Fruit fly (Drosophila melanogaster): ENCODE results near the gene CG4789.

The CG4789 gene

DNA sequence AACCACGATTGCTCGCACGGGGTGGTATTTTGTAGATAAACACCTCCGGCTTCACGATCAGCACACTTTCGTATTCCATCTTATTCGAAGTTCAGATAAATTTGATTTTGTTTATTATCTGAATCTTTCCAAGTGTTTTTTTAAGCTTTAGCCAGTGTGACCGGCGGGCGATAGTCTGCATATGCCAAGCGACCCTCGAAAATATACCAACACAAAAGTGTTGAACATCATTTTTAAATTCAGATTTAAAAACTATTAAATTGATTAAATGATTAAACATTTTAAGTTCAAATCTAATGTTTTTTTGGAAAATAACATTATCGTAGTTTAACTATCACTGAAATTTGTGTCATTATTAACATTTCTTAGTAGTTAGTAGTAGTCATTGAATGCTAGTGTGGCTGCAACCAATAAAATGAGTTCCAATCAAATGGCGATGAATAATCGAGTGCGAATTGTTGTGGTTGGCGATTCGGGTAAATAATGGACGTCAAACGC, at the start of gene CG4789, which contains the start of gene CG9132:
Gene CG4789 (plus strand): TSS at position 401 of the 498 bp plus-strand sequence.
Gene CG9132 (minus strand): TSS at position 181 of the 498 bp plus-strand sequence.
- TF ChIP-seq sens (GFP tag) = peak; percentile 38
- TF ChIP-seq CG2116 (GFP tag; optimal IDR thresholded peaks at IDR 0.05) = peak; percentile 34
- TF ChIP-seq Dll (GFP tag; IDR thresholded peaks at IDR 0.05; ENCODE audit: partially characterized antibody) = peak; percentile 57; the same call in 3 of the 4 replicates
- peak; percentile 8 for TF ChIP-seq Sry-δ (GFP tag; optimal IDR thresholded peaks at IDR 0.05)
- peak; percentile 26 for TF ChIP-seq CG14710 (tag; optimal IDR thresholded peaks at IDR 0.05)
- no peak for TF ChIP-seq pnt (GFP tag; optimal IDR thresholded peaks at IDR 0.05)
- 0 out of 3 replicates have a peak, but pooled peaks have one; percentile 31 for TF ChIP-seq knrl (GFP tag; IDR thresholded peaks at IDR 0.05; ENCODE audit: partially characterized antibody)
- no peak for TF ChIP-seq jigr1 (GFP tag; IDR thresholded peaks at IDR 0.05)
- peak; percentile 22 for TF ChIP-seq CG12659 (GFP tag; optimal IDR thresholded peaks at IDR 0.05)
- TF ChIP-seq Dp (GFP tag; optimal IDR thresholded peaks at IDR 0.05) = peak; percentile 43
- no peak for TF ChIP-seq Spps (tag; optimal IDR thresholded peaks at IDR 0.05)
- TF ChIP-seq CG12219 (GFP tag; optimal IDR thresholded peaks at IDR 0.05) = no peak
- no peak for TF ChIP-seq run (tag; optimal IDR thresholded peaks at IDR 0.05)
- TF ChIP-seq CG17361 (GFP tag; IDR thresholded peaks at IDR 0.05) = 0 out of 3 replicates have a peak, but pooled peaks have one; percentile 17
- peak; percentile 2 for TF ChIP-seq CG10267 (tag; optimal IDR thresholded peaks at IDR 0.05)
- TF ChIP-seq Scr (GFP tag; IDR thresholded peaks at IDR 0.05; ENCODE audit: partially characterized antibody) = peak; percentile 24; the same call in 1 of the 2 replicates
- peak; percentile 32; the same call in 1 of the 2 replicates for TF ChIP-seq MBD-R2 (GFP tag; IDR thresholded peaks at IDR 0.05)
- peak; percentile 74 for TF ChIP-seq gfzf (GFP tag; optimal IDR thresholded peaks at IDR 0.05)
- TF ChIP-seq oc (tag; optimal IDR thresholded peaks at IDR 0.05) = no peak
- TF ChIP-seq Sin3A (optimal IDR thresholded peaks at IDR 0.05) = peak; percentile 28
- peak; percentile 30 for TF ChIP-seq CG15514 (GFP tag; optimal IDR thresholded peaks at IDR 0.05)
- peak; percentile 16 for TF ChIP-seq YL-1 (GFP tag; optimal IDR thresholded peaks at IDR 0.05)
- TF ChIP-seq CG2712 (tag; optimal IDR thresholded peaks at IDR 0.05) = peak; percentile 11
- TF ChIP-seq CG16813 (GFP tag; IDR thresholded peaks at IDR 0.05; ENCODE audit: partially characterized antibody) = 0 out of 3 replicates have a peak, but pooled peaks have one; percentile 24
- TF ChIP-seq CG13287 (GFP tag; IDR thresholded peaks at IDR 0.05; ENCODE audit: partially characterized antibody) = peak; percentile 43; the same call in 1 of the 2 replicates
- peak; percentile 48 for TF ChIP-seq pzg (GFP tag; optimal IDR thresholded peaks at IDR 0.05)
- peak; percentile 71 for TF ChIP-seq CG9797 (GFP tag; optimal IDR thresholded peaks at IDR 0.05)
- peak; percentile 51 for TF ChIP-seq stwl (tag; optimal IDR thresholded peaks at IDR 0.05)
- no peak for TF ChIP-seq vvl (GFP tag; IDR thresholded peaks at IDR 0.05)
- peak; percentile 4 for TF ChIP-seq phol (tag; optimal IDR thresholded peaks at IDR 0.05)
- peak; percentile 61 for TF ChIP-seq BEAF-32 (GFP tag; optimal IDR thresholded peaks at IDR 0.05)
- TF ChIP-seq E2f2 (GFP tag; IDR thresholded peaks at IDR 0.05) = peak; percentile 37; the same call in 1 of the 2 replicates

DNA sequence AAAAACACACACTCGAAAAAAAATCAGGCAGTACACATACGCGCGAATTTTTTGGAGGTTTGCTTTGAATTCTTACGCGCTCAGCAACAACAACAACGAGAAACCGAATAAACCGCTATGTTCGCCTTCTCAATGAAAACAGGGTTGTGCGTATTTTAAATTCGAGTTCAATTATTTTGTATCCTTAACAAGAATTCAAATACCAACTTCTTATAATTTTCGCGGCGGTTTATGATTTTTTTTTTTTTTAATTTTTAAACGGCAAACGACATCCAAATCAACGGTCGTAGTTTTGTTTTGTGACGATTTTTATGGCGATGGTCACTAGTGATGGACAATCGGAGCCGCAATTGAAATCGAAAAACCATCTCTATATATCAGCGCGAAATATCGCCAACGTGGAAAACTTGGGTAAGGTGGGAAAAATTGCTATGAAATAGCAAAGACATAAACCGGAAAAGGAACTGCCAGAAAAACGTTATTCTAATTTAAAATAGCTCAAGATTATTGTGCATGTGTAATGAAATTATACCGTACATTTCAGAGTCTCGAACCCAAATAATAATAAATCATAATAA, 49.1 kb upstream of the CG4789 start, which contains the start of gene goe:
Gene goe (minus strand): TSS at position 332 of the 578 bp plus-strand sequence.
- TF ChIP-seq CG1233 (GFP tag; optimal IDR thresholded peaks at IDR 0.05) = peak; percentile 76
- peak; percentile 84 for TF ChIP-seq Antp (GFP tag; optimal IDR thresholded peaks at IDR 0.05)
- peak; percentile 90 for TF ChIP-seq Dbx (GFP tag; IDR thresholded peaks at IDR 0.05)
- peak; percentile 76 for TF ChIP-seq CG13775 (GFP tag; optimal IDR thresholded peaks at IDR 0.05)
- peak; percentile 63 for TF ChIP-seq ssp (GFP tag; IDR thresholded peaks at IDR 0.05)
- TF ChIP-seq dysf (GFP tag; IDR thresholded peaks at IDR 0.05) = peak; percentile 68; the same call in 2 of the 3 replicates
- TF ChIP-seq hbn (GFP tag; IDR thresholded peaks at IDR 0.05; ENCODE audit: partially characterized antibody) = peak; percentile 87
- peak; percentile 83 for TF ChIP-seq caup (GFP tag; optimal IDR thresholded peaks at IDR 0.05; ENCODE audit: severe bottlenecking)
- TF ChIP-seq lbe (GFP tag; optimal IDR thresholded peaks at IDR 0.05) = peak; percentile 16
- no peak for TF ChIP-seq hth (optimal IDR thresholded peaks at IDR 0.05)
- TF ChIP-seq CG14441 (GFP tag; IDR thresholded peaks at IDR 0.05) = peak; percentile 78
- TF ChIP-seq CG7556 (GFP tag; optimal IDR thresholded peaks at IDR 0.05) = peak; percentile 34
- TF ChIP-seq CG13894 (tag; optimal IDR thresholded peaks at IDR 0.05) = peak; percentile 70
- TF ChIP-seq CG8924 (tag; optimal IDR thresholded peaks at IDR 0.05) = peak; percentile 30
- TF ChIP-seq CG2116 (GFP tag; optimal IDR thresholded peaks at IDR 0.05) = peak; percentile 87
- peak; percentile 59 for TF ChIP-seq emc (GFP tag; optimal IDR thresholded peaks at IDR 0.05)
- TF ChIP-seq CG7987 (GFP tag; optimal IDR thresholded peaks at IDR 0.05) = peak; percentile 83
- peak; percentile 68 for TF ChIP-seq ranshi (GFP tag; IDR thresholded peaks at IDR 0.05)

Data from whole organism, embryonic.